Worm (Caenorhabditis elegans) whole organism, young adult: ENCODE measurements around the gene srj-5.

Experiments used
- B0019.2 ChIP-seq: fragments of 200-800 bp; sonication (Bioruptor generic); conservative IDR thresholded peaks from 2 replicates; pipeline ENCODE4 v1.3.6; 2022; ENCODE audit warnings: missing genetic modification reagents, missing genetic modification characterization, missing compliant biosample characterization
- B0261.1 ChIP-seq: sonication (generic microtip); optimal IDR thresholded peaks from 2 replicates; lab custom pipeline; 2016; ENCODE audit warnings: mild to moderate bottlenecking, missing genetic modification characterization, moderate library complexity, missing compliant biosample characterization
- C17E4.6 ChIP-seq: fragments of 200-800 bp; sonication (Bioruptor generic); IDR thresholded peaks from 2 replicates; pipeline ENCODE4 v1.3.6; 2022; ENCODE audit warnings: missing genetic modification reagents, missing genetic modification characterization, missing compliant biosample characterization
- F23B12.7 ChIP-seq: sonication (generic microtip); optimal IDR thresholded peaks from 2 replicates; lab custom pipeline; 2017; ENCODE audit warnings: missing genetic modification characterization, mild to moderate bottlenecking, missing compliant biosample characterization, antibody characterized with exemption, moderate library complexity; ENCODE audit not compliant: insufficient read depth
- F33H1.4 ChIP-seq: fragments of 200-800 bp; sonication (Bioruptor generic); IDR thresholded peaks from 2 replicates; pipeline ENCODE4 v1.3.6; 2022; ENCODE audit warnings: missing genetic modification reagents, missing genetic modification characterization, missing compliant biosample characterization
- F39B2.1 ChIP-seq: fragments of 200-800 bp; sonication (Bioruptor generic); IDR thresholded peaks from 2 replicates; pipeline ENCODE4 v1.3.6; 2022; ENCODE audit warnings: missing genetic modification reagents, missing genetic modification characterization, missing compliant biosample characterization
- F55B11.4 ChIP-seq: sonication (generic microtip); optimal IDR thresholded peaks from 2 replicates; lab custom pipeline; 2016; ENCODE audit warnings: missing compliant biosample characterization, missing genetic modification characterization, borderline replicate concordance; ENCODE audit not compliant: insufficient read depth
- F57A8.1 ChIP-seq: fragments of 200-800 bp; sonication (Bioruptor generic); optimal IDR thresholded peaks from 2 replicates; lab custom pipeline; 2018; ENCODE audit warnings: mild to moderate bottlenecking, missing genetic modification characterization, moderate library complexity, missing compliant biosample characterization
- F57C9.4 ChIP-seq: sonication (generic microtip); optimal IDR thresholded peaks from 2 replicates; lab custom pipeline; 2017; ENCODE audit warnings: mild to moderate bottlenecking, missing genetic modification characterization, missing compliant biosample characterization
- T07F8.4 ChIP-seq: sonication (generic microtip); optimal IDR thresholded peaks from 2 replicates; lab custom pipeline; 2016; ENCODE audit warnings: mild to moderate bottlenecking, missing genetic modification characterization, moderate library complexity, missing compliant biosample characterization
- Y53F4B.3 ChIP-seq: fragments of 200-800 bp; sonication (Bioruptor generic); IDR thresholded peaks from 2 replicates; pipeline ENCODE4 v1.3.6; 2022; ENCODE audit warnings: missing genetic modification reagents, missing genetic modification characterization, missing compliant biosample characterization
- Y56A3A.18 ChIP-seq: fragments of 200-800 bp; sonication (Bioruptor generic); IDR thresholded peaks from 2 replicates; pipeline ENCODE4 v1.3.6; 2022; ENCODE audit warnings: missing genetic modification reagents, missing genetic modification characterization, missing compliant biosample characterization
- aptf-3 ChIP-seq: fragments of 200-800 bp; sonication (Bioruptor generic); IDR thresholded peaks from 2 replicates; pipeline ENCODE4 v1.3.6; 2022; ENCODE audit warnings: missing genetic modification characterization, missing compliant biosample characterization
- atf-7 ChIP-seq: sonication (generic microtip); optimal IDR thresholded peaks from 2 replicates; lab custom pipeline; 2017; ENCODE audit warnings: mild to moderate bottlenecking, missing genetic modification characterization, missing compliant biosample characterization
- athp-1 ChIP-seq: sonication (generic microtip); optimal IDR thresholded peaks from 2 replicates; lab custom pipeline; 2017; ENCODE audit warnings: mild to moderate bottlenecking, missing genetic modification characterization, missing compliant biosample characterization
- attf-3 ChIP-seq: fragments of 200-800 bp; sonication (Bioruptor generic); conservative IDR thresholded peaks from 2 replicates; pipeline ENCODE4 v1.3.6; 2022; ENCODE audit warnings: missing genetic modification reagents, missing genetic modification characterization, missing compliant biosample characterization
- bed-1 ChIP-seq: fragments of 200-800 bp; sonication (Bioruptor generic); IDR thresholded peaks from 2 replicates; pipeline ENCODE4 v1.3.6; 2022; ENCODE audit warnings: missing genetic modification reagents, missing genetic modification characterization, missing compliant biosample characterization
- ceh-58 ChIP-seq: fragments of 200-800 bp; sonication (Bioruptor generic); IDR thresholded peaks from 2 replicates; pipeline ENCODE4 v1.3.6; 2022; ENCODE audit warnings: missing genetic modification characterization, missing compliant biosample characterization
- ceh-91 ChIP-seq: fragments of 200-800 bp; sonication (Bioruptor generic); IDR thresholded peaks from 2 replicates; pipeline ENCODE4 v1.3.6; 2022; ENCODE audit warnings: missing genetic modification reagents, missing genetic modification characterization, missing compliant biosample characterization
- die-1 ChIP-seq: sonication (generic microtip); optimal IDR thresholded peaks from 2 replicates; lab custom pipeline; 2016; ENCODE audit warnings: missing genotype, mild to moderate bottlenecking, missing genetic modification characterization, missing compliant biosample characterization
- egl-18 ChIP-seq: fragments of 200-800 bp; sonication (Bioruptor generic); IDR thresholded peaks from 2 replicates; pipeline ENCODE4 v1.3.6; 2022; ENCODE audit warnings: missing genetic modification reagents, missing genetic modification characterization, missing compliant biosample characterization
- egl-44 ChIP-seq: fragments of 200-800 bp; sonication (Bioruptor generic); IDR thresholded peaks from 2 replicates; pipeline ENCODE4 v1.3.6; 2022; ENCODE audit warnings: missing genetic modification reagents, missing genetic modification characterization, missing compliant biosample characterization
- ets-4 ChIP-seq: fragments of 200-800 bp; sonication (Bioruptor generic); optimal IDR thresholded peaks from 2 replicates; lab custom pipeline; 2018; ENCODE audit warnings: mild to moderate bottlenecking, missing genetic modification characterization, missing compliant biosample characterization
- him-1 ChIP-seq: sonication (generic microtip); optimal IDR thresholded peaks from 2 replicates; lab custom pipeline; 2016; ENCODE audit warnings: missing genotype, missing genetic modification reagents, missing genetic modification characterization, missing compliant biosample characterization
- mes-4 ChIP-seq: sonication (generic microtip); optimal IDR thresholded peaks from 2 replicates; lab custom pipeline; 2016; ENCODE audit warnings: missing genotype, missing genetic modification characterization, missing compliant biosample characterization
- nfya-1 ChIP-seq: sonication (generic microtip); optimal IDR thresholded peaks from 2 replicates; lab custom pipeline; 2017; ENCODE audit warnings: antibody characterized with exemption, missing compliant biosample characterization, missing genetic modification characterization, borderline replicate concordance; ENCODE audit not compliant: insufficient read depth
- nhr-27 ChIP-seq: fragments of 200-800 bp; sonication (Bioruptor generic); optimal IDR thresholded peaks from 2 replicates; lab custom pipeline; 2018; ENCODE audit warnings: mild to moderate bottlenecking, missing genetic modification characterization, moderate library complexity, missing compliant biosample characterization
- nhr-80 ChIP-seq: sonication (generic microtip); optimal IDR thresholded peaks from 2 replicates; lab custom pipeline; 2016; ENCODE audit warnings: missing genetic modification characterization, missing compliant biosample characterization
- repo-1 ChIP-seq: sonication (generic microtip); optimal IDR thresholded peaks from 2 replicates; lab custom pipeline; 2017; ENCODE audit warnings: mild to moderate bottlenecking, missing genetic modification characterization, missing compliant biosample characterization
- rpc-1 ChIP-seq, 2 experiments: fragments of 150-350 bp in 1 of 2; sonication (generic microtip) in 1 of 2; optimal IDR thresholded peaks; 2 replicates each; lab custom pipeline; 2014 to 2018; ENCODE audit warnings: missing biosample characterization in 1 of 2, missing genetic modification characterization in 1 of 2, missing genetic modification reagents in 1 of 2, missing genotype in 1 of 2
- snpc-4 ChIP-seq, 5 experiments: fragments of 150-350 bp in 1 of 5; sonication (generic microtip) in 4 of 5; optimal IDR thresholded peaks; 2 replicates each; lab custom pipeline; 2014 to 2018; ENCODE audit warnings: missing genetic modification characterization in 5 of 5, missing biosample characterization in 3 of 5, antibody characterized with exemption in 2 of 5, mild to moderate bottlenecking in 2 of 5, missing compliant biosample characterization in 2 of 5, missing genotype in 2 of 5, moderate library complexity in 2 of 5, missing genetic modification reagents in 1 of 5
- sptf-2 ChIP-seq: fragments of 200-800 bp; sonication (Bioruptor generic); optimal IDR thresholded peaks from 2 replicates; lab custom pipeline; 2018; ENCODE audit warnings: mild to moderate bottlenecking, missing genetic modification characterization, missing compliant biosample characterization
- tbx-9 ChIP-seq: sonication (generic microtip); optimal IDR thresholded peaks from 2 replicates; lab custom pipeline; 2016; ENCODE audit warnings: borderline replicate concordance, missing genetic modification characterization, inconsistent platforms, missing compliant biosample characterization
- xnd-1 ChIP-seq: sonication (generic microtip); optimal IDR thresholded peaks from 2 replicates; lab custom pipeline; 2016; ENCODE audit warnings: missing genotype, missing genetic modification reagents, missing genetic modification characterization, missing compliant biosample characterization
- ztf-22 ChIP-seq: fragments of 200-800 bp; sonication (Bioruptor generic); optimal IDR thresholded peaks from 2 replicates; lab custom pipeline; 2018; ENCODE audit warnings: mild to moderate bottlenecking, missing genetic modification characterization, moderate library complexity, missing compliant biosample characterization
- ztf-25 ChIP-seq: fragments of 200-800 bp; sonication (Bioruptor generic); IDR thresholded peaks from 2 replicates; pipeline ENCODE4 v1.3.6; 2022; ENCODE audit warnings: missing genetic modification reagents, missing genetic modification characterization, missing compliant biosample characterization
- ztf-28 ChIP-seq: fragments of 200-800 bp; sonication (Bioruptor generic); IDR thresholded peaks from 2 replicates; pipeline ENCODE4 v1.3.6; 2022; ENCODE audit warnings: missing genetic modification reagents, missing genetic modification characterization, missing compliant biosample characterization
- ztf-6 ChIP-seq: fragments of 200-800 bp; sonication (Bioruptor generic); IDR thresholded peaks from 2 replicates; pipeline ENCODE4 v1.3.6; 2022; ENCODE audit warnings: missing genetic modification reagents, missing genetic modification characterization, missing compliant biosample characterization

srj-5 gene

ce11 chrV:627585-627984 lies 25.3 kb downstream of the srj-5 start, which contains the start of gene F48G7.8:
Gene F48G7.8, minus strand, starts transcription at chrV:627685.
- TF ChIP-seq C17E4.6 (GFP tag; lab: Robert Waterston, UW) (no peak), F57A8.1 (no peak), xnd-1 (tag; lab: Kevin White, UChicago) (no peak)

ce11 chrV:626321-626720 lies 26.5 kb downstream of the srj-5 start, which contains the start of gene F48G7.7:
Gene F48G7.7, minus strand, starts transcription at chrV:626421.
- TF ChIP-seq Y53F4B.3 (GFP tag; lab: Robert Waterston, UW) (no peak), sptf-2 (no peak), F57A8.1 (no peak), attf-3 (GFP tag; lab: Robert Waterston, UW) (no peak), T07F8.4 (tag; lab: Kevin White, UChicago) (no peak), bed-1 (GFP tag; lab: Robert Waterston, UW) (no peak), B0261.1 (tag; lab: Kevin White, UChicago) (no peak), ztf-6 (GFP tag; lab: Robert Waterston, UW) (no peak), egl-44 (GFP tag; lab: Robert Waterston, UW) (no peak), aptf-3 (GFP tag; lab: Robert Waterston, UW) (no peak), egl-18 (no peak), rpc-1 (optimal IDR thresholded peaks at IDR 0.05; lab: Kevin White, UChicago) (no peak), rpc-1 (tag; optimal IDR thresholded peaks at IDR 0.05; lab: Kevin White, UChicago) (no peak), repo-1 (no peak), F39B2.1 (GFP tag; lab: Robert Waterston, UW) (no peak), B0019.2 (no peak)

ce11 chrV:624922-625321 lies 27.9 kb downstream of the srj-5 start, which contains the start of gene srt-17:
Gene srt-17, minus strand, starts transcription at chrV:625022.
- TF ChIP-seq nhr-27 (no peak), snpc-4 (GFP tag; optimal IDR thresholded peaks at IDR 0.05; lab: Kevin White, UChicago) (no peak), snpc-4 (tag; optimal IDR thresholded peaks at IDR 0.05; lab: Kevin White, UChicago) (no peak), F57C9.4 (tag; lab: Kevin White, UChicago) (no peak), die-1 (tag; lab: Kevin White, UChicago) (no peak), athp-1 (tag; lab: Kevin White, UChicago) (no peak), F23B12.7 (tag; lab: Kevin White, UChicago) (no peak), ceh-91 (GFP tag; lab: Robert Waterston, UW) (no peak), ets-4 (GFP tag; lab: Kevin White, UChicago) (no peak), tbx-9 (tag; lab: Kevin White, UChicago) (no peak), mes-4 (no peak)

ce11 chrV:622902-623301 lies 29.9 kb downstream of the srj-5 start, which contains the start of gene F48G7.5:
Gene F48G7.5, minus strand, starts transcription at chrV:622935.
- no peak for TF ChIP-seq nfya-1 (tag; lab: Kevin White, UChicago)
- no peak for TF ChIP-seq ztf-25 (GFP tag; lab: Robert Waterston, UW)
- no peak for TF ChIP-seq Y56A3A.18 (GFP tag; lab: Robert Waterston, UW)
- TF ChIP-seq nhr-80 (tag; lab: Kevin White, UChicago): no peak
- no peak for TF ChIP-seq egl-44 (GFP tag; lab: Robert Waterston, UW)
- TF ChIP-seq him-1 (tag; lab: Kevin White, UChicago): no peak
- TF ChIP-seq egl-18: no peak
- no peak for TF ChIP-seq F33H1.4 (GFP tag; lab: Robert Waterston, UW)
- no peak for TF ChIP-seq ceh-58
- TF ChIP-seq atf-7 (tag; lab: Kevin White, UChicago): no peak
- TF ChIP-seq F55B11.4 (tag; lab: Kevin White, UChicago): no peak
- no peak for TF ChIP-seq ztf-28 (GFP tag; lab: Robert Waterston, UW)
- no peak for TF ChIP-seq ztf-22
